Worm (Caenorhabditis elegans): ENCODE measurements around the gene rme-4.

Gene rme-4

DNA sequence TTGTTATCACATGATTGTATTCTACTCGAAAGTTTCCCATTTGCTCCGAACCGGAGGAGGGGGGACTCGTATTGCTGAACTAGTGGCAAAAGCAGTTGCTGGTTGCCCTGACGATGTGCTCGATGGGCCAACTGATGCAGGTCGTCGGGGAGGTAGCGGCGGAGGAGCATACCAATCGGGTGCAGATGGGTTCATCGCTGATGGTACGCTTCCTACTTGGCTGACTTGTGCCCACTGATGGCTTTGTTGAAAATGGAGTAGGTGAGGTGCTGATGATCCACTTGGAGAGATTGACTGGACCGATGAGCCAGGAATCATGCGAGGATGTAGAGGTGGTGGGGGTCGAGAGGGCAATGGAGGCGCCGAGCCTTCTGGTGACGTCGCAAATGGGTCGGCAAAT lies 6.1 kb downstream of the rme-4 start:
- TF ChIP-seq egl-5 (tag; optimal IDR thresholded peaks at IDR 0.05), result no peak
- no peak for TF ChIP-seq ceh-16 (tag; optimal IDR thresholded peaks at IDR 0.05)
- no peak for TF ChIP-seq nfya-1 (tag; optimal IDR thresholded peaks at IDR 0.05; ENCODE audit: insufficient read depth)
- no peak for TF ChIP-seq ztf-4 (tag; optimal IDR thresholded peaks at IDR 0.05)
- no peak for TF ChIP-seq elt-2 (tag; optimal IDR thresholded peaks at IDR 0.05)
- no peak for TF ChIP-seq lin-39 (tag; optimal IDR thresholded peaks at IDR 0.05)
- no peak for TF ChIP-seq pha-4 (tag; optimal IDR thresholded peaks at IDR 0.05)
- no peak for TF ChIP-seq ceh-82 (tag; optimal IDR thresholded peaks at IDR 0.05)
- no peak for TF ChIP-seq nhr-12 (tag; optimal IDR thresholded peaks at IDR 0.05)
- TF ChIP-seq lsy-12 (tag; optimal IDR thresholded peaks at IDR 0.05), result no peak
- TF ChIP-seq jun-1 (tag; optimal IDR thresholded peaks at IDR 0.05), result no peak
- TF ChIP-seq nhr-77 (tag; optimal IDR thresholded peaks at IDR 0.05), result no peak
- no peak for TF ChIP-seq nhr-28 (tag; optimal IDR thresholded peaks at IDR 0.05)
- TF ChIP-seq ceh-28 (tag; optimal IDR thresholded peaks at IDR 0.05), result no peak
- TF ChIP-seq nhr-237 (tag; optimal IDR thresholded peaks at IDR 0.05), result no peak
- TF ChIP-seq daf-12 (tag; optimal IDR thresholded peaks at IDR 0.05), result no peak
- no peak for TF ChIP-seq skn-1 (tag; optimal IDR thresholded peaks at IDR 0.05)
- TF ChIP-seq ceh-9 (tag; optimal IDR thresholded peaks at IDR 0.05), result no peak
- no peak for TF ChIP-seq nhr-23 (tag; optimal IDR thresholded peaks at IDR 0.05)

DNA sequence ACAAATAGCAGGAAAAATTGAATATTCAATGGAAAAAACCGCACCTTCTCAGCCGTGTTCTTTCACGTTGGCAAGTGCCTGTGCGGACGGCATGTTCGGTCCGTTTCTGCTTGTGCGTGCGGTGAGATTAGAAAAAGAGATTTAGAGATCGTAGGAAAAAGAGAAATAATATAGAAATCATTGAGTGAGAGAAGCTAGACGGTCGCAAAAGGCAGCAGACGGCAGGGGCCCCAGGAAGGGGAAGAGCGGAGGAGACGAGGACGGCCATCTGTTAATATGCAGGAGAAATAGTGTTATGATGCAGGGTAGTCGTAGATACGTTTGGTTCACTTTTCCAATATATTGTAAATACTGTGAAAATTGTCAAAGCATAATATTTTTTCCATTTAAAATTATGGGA lies 7.1 kb downstream of the rme-4 start, which contains the start of gene Y49A10A.2:
TSS of gene Y49A10A.2 (minus strand) at position 109 of the 400 bp plus-strand sequence.
- TF ChIP-seq nfya-1 (tag; optimal IDR thresholded peaks at IDR 0.05; ENCODE audit: insufficient read depth) (peak; percentile 49), lsy-12 (tag; optimal IDR thresholded peaks at IDR 0.05) (no peak), pha-4 (tag; optimal IDR thresholded peaks at IDR 0.05) (peak; percentile 36), fkh-10 (GFP tag; optimal IDR thresholded peaks at IDR 0.05) (no peak), snpc-4 (tag; optimal IDR thresholded peaks at IDR 0.05) (peak; percentile 23), nhr-23 (tag; optimal IDR thresholded peaks at IDR 0.05) (peak; percentile 21), hmg-11 (tag; optimal IDR thresholded peaks at IDR 0.05) (peak; percentile 45)

DNA sequence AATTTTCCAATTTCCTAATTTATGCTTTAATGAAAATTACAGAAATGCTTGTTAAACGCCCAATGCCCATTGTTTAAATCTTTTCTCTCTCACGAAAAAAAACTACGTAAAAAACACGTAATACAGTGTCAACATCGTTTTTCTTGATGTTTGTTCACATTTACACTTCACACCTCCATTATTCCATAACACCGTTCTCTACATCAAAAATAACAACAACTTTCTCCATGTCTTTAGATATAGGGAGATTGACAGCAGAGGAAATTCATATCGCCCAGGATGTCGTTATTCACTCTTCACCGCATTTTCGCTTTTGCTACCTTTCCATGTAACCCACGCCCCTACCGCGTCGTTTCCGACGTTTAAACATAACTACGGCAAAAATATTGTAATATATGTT lies 21.6 kb downstream of the rme-4 start, which contains the start of gene efhc-1:
TSS of gene efhc-1 (plus strand) at position 301 of the 400 bp plus-strand sequence.
- TF ChIP-seq nhr-43 (tag; optimal IDR thresholded peaks at IDR 0.05; ENCODE audit: poor library complexity, severe bottlenecking), result no peak
- TF ChIP-seq unc-62 (GFP tag; optimal IDR thresholded peaks at IDR 0.05), result no peak
- no peak for TF ChIP-seq mdl-1 (tag; optimal IDR thresholded peaks at IDR 0.05)
- no peak for TF ChIP-seq nhr-23 (tag; optimal IDR thresholded peaks at IDR 0.05)
- no peak for TF ChIP-seq ztf-11 (tag; optimal IDR thresholded peaks at IDR 0.05)
- TF ChIP-seq tbx-2 (tag; optimal IDR thresholded peaks at IDR 0.05), result no peak
- no peak for TF ChIP-seq skn-1 (tag; optimal IDR thresholded peaks at IDR 0.05)
- TF ChIP-seq nhr-12 (tag; optimal IDR thresholded peaks at IDR 0.05), result no peak
- TF ChIP-seq aly-2 (tag; optimal IDR thresholded peaks at IDR 0.05), result no peak
- TF ChIP-seq ceh-16 (tag; optimal IDR thresholded peaks at IDR 0.05), result no peak
- no peak for TF ChIP-seq elt-1 (tag; optimal IDR thresholded peaks at IDR 0.05)
- TF ChIP-seq pha-4 (tag; optimal IDR thresholded peaks at IDR 0.05), result no peak
- TF ChIP-seq snpc-4 (tag; optimal IDR thresholded peaks at IDR 0.05), result no peak
- no peak for TF ChIP-seq fkh-10 (GFP tag; optimal IDR thresholded peaks at IDR 0.05)
- no peak for TF ChIP-seq ZK546.5 (tag; optimal IDR thresholded peaks at IDR 0.05)
- no peak for TF ChIP-seq nhr-76 (tag; optimal IDR thresholded peaks at IDR 0.05)
- no peak for TF ChIP-seq elt-3 (tag; optimal IDR thresholded peaks at IDR 0.05)
- TF ChIP-seq mml-1 (tag; optimal IDR thresholded peaks at IDR 0.05), result no peak
- TF ChIP-seq elt-2 (tag; optimal IDR thresholded peaks at IDR 0.05), result no peak

DNA sequence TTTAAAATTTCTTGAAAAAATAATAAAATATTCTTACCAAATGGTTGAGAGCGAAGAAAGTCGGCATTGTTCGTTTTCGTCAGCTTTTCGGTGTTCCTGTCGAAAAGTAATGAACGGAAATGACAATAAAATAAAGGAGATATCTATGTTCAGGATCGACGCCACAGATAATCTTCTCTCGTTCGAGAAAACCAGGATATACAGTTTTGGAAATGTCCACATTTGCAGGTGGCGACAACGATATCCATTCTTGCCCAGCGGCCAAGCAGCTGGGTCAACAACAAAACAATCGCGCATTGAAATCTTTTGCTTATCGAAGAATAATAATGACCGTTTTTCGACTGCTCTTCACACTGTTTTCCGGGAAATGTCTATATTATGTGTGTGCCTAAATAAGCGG lies 24.0 kb downstream of the rme-4 start, which contains the start of gene R07E3.7:
TSS of gene R07E3.7 (minus strand) at position 101 of the 400 bp plus-strand sequence.
- TF ChIP-seq ceh-9 (tag; optimal IDR thresholded peaks at IDR 0.05) (no peak), nhr-11 (tag; optimal IDR thresholded peaks at IDR 0.05) (no peak), ama-1 (optimal IDR thresholded peaks at IDR 0.05) (no peak), nfya-1 (tag; optimal IDR thresholded peaks at IDR 0.05; ENCODE audit: insufficient read depth) (no peak), lin-15B (tag; optimal IDR thresholded peaks at IDR 0.05) (no peak), unc-62 (GFP tag; optimal IDR thresholded peaks at IDR 0.05) (no peak), elt-3 (tag; optimal IDR thresholded peaks at IDR 0.05) (no peak), nhr-12 (tag; optimal IDR thresholded peaks at IDR 0.05) (no peak), nhr-67 (tag; optimal IDR thresholded peaks at IDR 0.05) (no peak), pqm-1 (tag; optimal IDR thresholded peaks at IDR 0.05) (no peak), pha-4 (tag; optimal IDR thresholded peaks at IDR 0.05) (no peak), tbx-2 (tag; optimal IDR thresholded peaks at IDR 0.05) (no peak)

Measured in whole organism, L3 larva.